Fruit fly (Drosophila melanogaster) whole organism, prepupa: ENCODE results near the gene CG33493.

ENCODE experiments used
- CG11294 ChIP-seq: fragments of 200-800 bp; sonication (Bioruptor generic); IDR thresholded peaks from 2 replicates; pipeline ENCODE4 v1.3.6; 2022; ENCODE audit warnings: missing biosample characterization, missing genetic modification characterization
- CG11902 ChIP-seq: fragments of 200-800 bp; sonication (Bioruptor generic); optimal IDR thresholded peaks from 3 replicates; lab custom pipeline; 2016; ENCODE audit warnings: missing biosample characterization, missing genetic modification characterization
- CG16779 ChIP-seq: fragments of 200-800 bp; sonication (Bioruptor generic); optimal IDR thresholded peaks from 3 replicates; lab custom pipeline; 2017; ENCODE audit warnings: missing biosample characterization, mild to moderate bottlenecking, missing genetic modification characterization
- CG3032 ChIP-seq: fragments of 200-800 bp; optimal IDR thresholded peaks from 2 replicates; lab custom pipeline; 2019; ENCODE audit warnings: missing biosample characterization, mild to moderate bottlenecking, missing genetic modification characterization, moderate library complexity
- CG31627 ChIP-seq: fragments of 200-800 bp; sonication (Bioruptor generic); optimal IDR thresholded peaks from 3 replicates; lab custom pipeline; 2016; ENCODE audit warnings: missing biosample characterization, missing genetic modification characterization
- CG32006 ChIP-seq: fragments of 200-800 bp; sonication (Bioruptor generic); optimal IDR thresholded peaks from 3 replicates; lab custom pipeline; 2017; ENCODE audit warnings: missing biosample characterization, mild to moderate bottlenecking, missing genetic modification characterization
- CG34406 ChIP-seq: fragments of 200-800 bp; sonication (Bioruptor generic); optimal IDR thresholded peaks from 3 replicates; lab custom pipeline; 2016; ENCODE audit warnings: missing biosample characterization, missing genetic modification characterization
- CG3919 ChIP-seq: fragments of 200-800 bp; sonication (Bioruptor generic); optimal IDR thresholded peaks from 3 replicates; lab custom pipeline; 2016; ENCODE audit warnings: missing biosample characterization, missing genetic modification characterization
- CG4318 ChIP-seq: fragments of 200-800 bp; sonication (Bioruptor generic); optimal IDR thresholded peaks from 3 replicates; lab custom pipeline; 2017; ENCODE audit warnings: missing biosample characterization, mild to moderate bottlenecking, missing genetic modification characterization
- CG6163 ChIP-seq: fragments of 200-800 bp; sonication (Bioruptor generic); IDR thresholded peaks from 3 replicates; pipeline ENCODE4 v1.3.6; 2022; ENCODE audit warnings: missing biosample characterization, missing genetic modification characterization
- CG6792 ChIP-seq: fragments of 200-800 bp; sonication (Bioruptor generic); optimal IDR thresholded peaks from 3 replicates; lab custom pipeline; 2016; ENCODE audit warnings: missing biosample characterization, missing genetic modification characterization
- CG6808 ChIP-seq: fragments of 200-800 bp; sonication (Bioruptor generic); optimal IDR thresholded peaks from 3 replicates; lab custom pipeline; 2017; ENCODE audit warnings: missing biosample characterization, missing genetic modification characterization, mild to moderate bottlenecking, moderate library complexity, missing genetic modification reagents
- CG8119 ChIP-seq: fragments of 200-800 bp; sonication (Bioruptor generic); IDR thresholded peaks from 3 replicates; pipeline ENCODE4 v1.3.6; 2022; ENCODE audit warnings: missing biosample characterization, missing genetic modification characterization
- CG8319 ChIP-seq: fragments of 200-800 bp; sonication (Bioruptor generic); optimal IDR thresholded peaks from 3 replicates; lab custom pipeline; 2016; ENCODE audit warnings: missing biosample characterization, missing genetic modification characterization
- CG8632 ChIP-seq: fragments of 200-800 bp; sonication (Bioruptor generic); optimal IDR thresholded peaks from 3 replicates; lab custom pipeline; 2016; ENCODE audit warnings: missing biosample characterization, missing genetic modification characterization
- CG9139 ChIP-seq: fragments of 200-800 bp; sonication (Bioruptor generic); optimal IDR thresholded peaks from 3 replicates; lab custom pipeline; 2017; ENCODE audit warnings: missing biosample characterization, mild to moderate bottlenecking, missing genetic modification characterization
- Eip75B ChIP-seq: fragments of 200-800 bp; sonication (Bioruptor generic); optimal IDR thresholded peaks from 3 replicates; lab custom pipeline; 2016; ENCODE audit warnings: missing biosample characterization, missing genetic modification characterization
- Eip78C ChIP-seq: fragments of 200-800 bp; sonication (Bioruptor generic); peaks from one replicate; lab custom pipeline; 2016; ENCODE audit warnings: missing biosample characterization, missing genetic modification characterization
- Eip93F ChIP-seq: fragments of 200-800 bp; sonication (Bioruptor generic); optimal IDR thresholded peaks from 2 replicates; lab custom pipeline; 2016; ENCODE audit warnings: missing biosample characterization, mild to moderate bottlenecking, missing genetic modification characterization
- Ets96B ChIP-seq: fragments of 200-800 bp; optimal IDR thresholded peaks from 2 replicates; lab custom pipeline; 2019; ENCODE audit warnings: missing biosample characterization, mild to moderate bottlenecking, missing genetic modification characterization, moderate library complexity
- Gug ChIP-seq: fragments of 200-800 bp; sonication (Bioruptor generic); IDR thresholded peaks from 2 replicates; pipeline ENCODE4 v1.3.6; 2022; ENCODE audit warnings: missing biosample characterization, missing genetic modification characterization
- Hr38 ChIP-seq: sonication (Bioruptor generic); optimal IDR thresholded peaks from 2 replicates; lab custom pipeline; 2016; ENCODE audit warnings: missing biosample characterization, missing genetic modification characterization
- Lpt ChIP-seq: fragments of 200-800 bp; sonication (Bioruptor generic); optimal IDR thresholded peaks from 3 replicates; lab custom pipeline; 2016; ENCODE audit warnings: missing biosample characterization, missing genetic modification characterization
- Met ChIP-seq: fragments of 200-800 bp; sonication (Bioruptor generic); optimal IDR thresholded peaks from 3 replicates; lab custom pipeline; 2016; ENCODE audit warnings: missing biosample characterization, missing genetic modification characterization
- OdsH ChIP-seq: fragments of 200-800 bp; sonication (Bioruptor generic); optimal IDR thresholded peaks from 3 replicates; lab custom pipeline; 2016; ENCODE audit warnings: missing biosample characterization, missing genetic modification characterization
- Smox ChIP-seq: fragments of 200-800 bp; sonication (Bioruptor generic); optimal IDR thresholded peaks from 3 replicates; lab custom pipeline; 2016; ENCODE audit warnings: missing biosample characterization, missing genetic modification characterization
- Sox102F ChIP-seq: fragments of 200-800 bp; sonication (Bioruptor generic); optimal IDR thresholded peaks from 2 replicates; lab custom pipeline; 2016; ENCODE audit warnings: missing biosample characterization, mild to moderate bottlenecking, missing genetic modification characterization
- Sox14 ChIP-seq: fragments of 200-800 bp; sonication (Bioruptor generic); optimal IDR thresholded peaks from 3 replicates; lab custom pipeline; 2016; ENCODE audit warnings: missing biosample characterization, missing genetic modification characterization
- Sox15 ChIP-seq: fragments of 200-800 bp; sonication (Bioruptor generic); optimal IDR thresholded peaks from 3 replicates; lab custom pipeline; 2016; ENCODE audit warnings: missing biosample characterization, missing genetic modification characterization
- achi ChIP-seq: fragments of 200-800 bp; sonication (Bioruptor generic); optimal IDR thresholded peaks from 3 replicates; lab custom pipeline; 2016; ENCODE audit warnings: missing biosample characterization, missing genetic modification characterization
- acj6 ChIP-seq: fragments of 200-800 bp; sonication (Bioruptor generic); optimal IDR thresholded peaks from 3 replicates; lab custom pipeline; 2016; ENCODE audit warnings: missing biosample characterization, missing genetic modification characterization
- cyc ChIP-seq: fragments of 200-800 bp; sonication (Bioruptor generic); optimal IDR thresholded peaks from 3 replicates; lab custom pipeline; 2016; ENCODE audit warnings: missing biosample characterization, missing genetic modification characterization
- dac ChIP-seq: fragments of 200-800 bp; sonication (Bioruptor generic); optimal IDR thresholded peaks from 2 replicates; lab custom pipeline; 2017; ENCODE audit warnings: missing biosample characterization, mild to moderate bottlenecking, missing genetic modification characterization
- dsx ChIP-seq: fragments of 200-800 bp; optimal IDR thresholded peaks from 3 replicates; lab custom pipeline; 2019; ENCODE audit warnings: missing biosample characterization, mild to moderate bottlenecking, missing genetic modification characterization, moderate library complexity; ENCODE audit not compliant: poor library complexity, severe bottlenecking
- eg ChIP-seq: fragments of 200-800 bp; sonication (Bioruptor generic); IDR thresholded peaks from 3 replicates; pipeline ENCODE4 v1.3.6; 2022; ENCODE audit warnings: missing biosample characterization, missing genetic modification characterization
- esn ChIP-seq: fragments of 200-800 bp; sonication (Bioruptor generic); optimal IDR thresholded peaks from 2 replicates; lab custom pipeline; 2016; ENCODE audit warnings: missing biosample characterization, mild to moderate bottlenecking, missing genetic modification characterization, moderate library complexity
- fd59A ChIP-seq: fragments of 200-800 bp; sonication (Bioruptor generic); optimal IDR thresholded peaks from 2 replicates; lab custom pipeline; 2017; ENCODE audit warnings: missing biosample characterization, mild to moderate bottlenecking, missing genetic modification characterization, missing genetic modification reagents
- fd85E ChIP-seq: fragments of 200-800 bp; sonication (Bioruptor generic); optimal IDR thresholded peaks from 3 replicates; lab custom pipeline; 2016; ENCODE audit warnings: missing biosample characterization, missing genetic modification characterization
- fkh ChIP-seq: fragments of 200-800 bp; sonication (Bioruptor generic); optimal IDR thresholded peaks from 3 replicates; lab custom pipeline; 2017; ENCODE audit warnings: missing biosample characterization, mild to moderate bottlenecking, missing genetic modification characterization, moderate library complexity
- lz ChIP-seq: fragments of 200-800 bp; sonication (Bioruptor generic); optimal IDR thresholded peaks from 3 replicates; lab custom pipeline; 2016; ENCODE audit warnings: missing biosample characterization, missing genetic modification characterization
- net ChIP-seq: fragments of 200-800 bp; sonication (Bioruptor generic); optimal IDR thresholded peaks from 3 replicates; lab custom pipeline; 2016; ENCODE audit warnings: missing biosample characterization, missing genetic modification characterization
- pdm3 ChIP-seq: fragments of 200-800 bp; sonication (Bioruptor generic); optimal IDR thresholded peaks from 3 replicates; lab custom pipeline; 2016; ENCODE audit warnings: missing biosample characterization, missing genetic modification characterization
- salr ChIP-seq, 2 experiments: fragments of 200-800 bp; sonication (Bioruptor generic); optimal IDR thresholded peaks; 3 replicates each; lab custom pipeline; 2016 to 2018; ENCODE audit warnings: missing biosample characterization in 2 of 2, missing genetic modification characterization in 2 of 2, mild to moderate bottlenecking in 1 of 2
- spab ChIP-seq: fragments of 200-800 bp; sonication (Bioruptor generic); optimal IDR thresholded peaks from 2 replicates; lab custom pipeline; 2017; ENCODE audit warnings: missing biosample characterization, mild to moderate bottlenecking, missing genetic modification characterization, missing genetic modification reagents
- svp ChIP-seq: fragments of 200-800 bp; sonication (Bioruptor generic); peaks from one replicate; lab custom pipeline; 2016; ENCODE audit warnings: missing biosample characterization, missing genetic modification characterization
- topi ChIP-seq: fragments of 200-800 bp; sonication (Bioruptor generic); optimal IDR thresholded peaks from 3 replicates; lab custom pipeline; 2016; ENCODE audit warnings: missing biosample characterization, missing genetic modification characterization
- vri ChIP-seq: fragments of 200-800 bp; sonication (Bioruptor generic); optimal IDR thresholded peaks from 3 replicates; lab custom pipeline; 2016; ENCODE audit warnings: missing biosample characterization, mild to moderate bottlenecking, missing genetic modification characterization

The CG33493 gene

dm6 chr3L:10657311-10657710 lies 35.7 kb downstream of the CG33493 start (continued):
- no peak for TF ChIP-seq pdm3
- TF ChIP-seq lz (GFP tag; lab: Kevin White, UChicago) = no peak
- no peak for TF ChIP-seq Sox15 (GFP tag; lab: Kevin White, UChicago)
- TF ChIP-seq CG3032 = no peak
- no peak for TF ChIP-seq CG16779 (tag; lab: Kevin White, UChicago)
- TF ChIP-seq CG9139 (GFP tag; lab: Kevin White, UChicago) = no peak
- TF ChIP-seq Sox14 (GFP tag; lab: Kevin White, UChicago) = no peak
- no peak for TF ChIP-seq Ets96B
- peak; percentile 27; the same call in 1 of the 3 replicates for TF ChIP-seq CG6163 (GFP tag; lab: Robert Waterston, UW)
- TF ChIP-seq achi (GFP tag; lab: Kevin White, UChicago) = no peak
- no peak for TF ChIP-seq CG34406 (GFP tag; lab: Kevin White, UChicago)

dm6 chr3L:10656451-10657198 lies 36.3 kb downstream of the CG33493 start:
- TF ChIP-seq CG32006 (peak; percentile 7), lz (GFP tag; lab: Kevin White, UChicago) (peak; percentile 1), dac (GFP tag; lab: Kevin White, UChicago) (no peak), CG11902 (GFP tag; lab: Kevin White, UChicago) (no peak), achi (GFP tag; lab: Kevin White, UChicago) (peak; percentile 47), Eip78C (GFP tag; lab: Kevin White, UChicago) (peak; percentile 86), Met (peak; percentile 49), CG6163 (GFP tag; lab: Robert Waterston, UW) (peak; percentile 71), dsx (no peak), CG31627 (GFP tag; lab: Kevin White, UChicago) (no peak), CG4318 (GFP tag; lab: Kevin White, UChicago) (no peak), Eip75B (peak; percentile 48), Eip93F (GFP tag; lab: Kevin White, UChicago) (no peak), cyc (GFP tag; lab: Kevin White, UChicago) (no peak), Sox14 (GFP tag; lab: Kevin White, UChicago) (peak; percentile 3), Lpt (GFP tag; lab: Kevin White, UChicago) (no peak), CG8119 (GFP tag; lab: Robert Waterston, UW) (no peak), CG3919 (GFP tag; lab: Kevin White, UChicago) (peak; percentile 74), CG6808 (GFP tag; lab: Kevin White, UChicago) (peak; percentile 35), CG8319 (GFP tag; lab: Kevin White, UChicago) (no peak), acj6 (GFP tag; lab: Kevin White, UChicago) (peak; percentile 53), fd85E (no peak), svp (GFP tag; lab: Kevin White, UChicago) (peak; percentile 71), eg (GFP tag; lab: Robert Waterston, UW) (peak; percentile 50; the same call in 1 of the 3 replicates), net (GFP tag; lab: Kevin White, UChicago) (peak; percentile 49), vri (peak; percentile 11), Gug (GFP tag; lab: Robert Waterston, UW) (no peak), fkh (GFP tag; lab: Kevin White, UChicago) (peak; percentile 97), topi (GFP tag; lab: Kevin White, UChicago) (peak; percentile 31), fd59A (GFP tag; lab: Kevin White, UChicago) (no peak), CG11294 (no peak), Ets96B (peak; percentile 16), Smox (peak; percentile 18), salr (GFP tag; optimal IDR thresholded peaks at IDR 0.05; lab: Kevin White, UChicago) (peak in 1 of 2 experiments; percentile 26), OdsH (GFP tag; lab: Kevin White, UChicago) (peak; percentile 62), Hr38 (GFP tag; lab: Kevin White, UChicago) (no peak), spab (GFP tag; lab: Kevin White, UChicago) (peak; percentile 51), CG34406 (GFP tag; lab: Kevin White, UChicago) (peak; percentile 23), esn (GFP tag; lab: Kevin White, UChicago) (peak; percentile 44), CG6792 (GFP tag; lab: Kevin White, UChicago) (peak; percentile 38), Sox102F (GFP tag; lab: Kevin White, UChicago) (peak; percentile 15), pdm3 (peak; percentile 48), CG3032 (peak; percentile 8), CG8632 (GFP tag; lab: Kevin White, UChicago) (peak; percentile 56), CG16779 (tag; lab: Kevin White, UChicago) (no peak)
